Worm (Caenorhabditis elegans) whole organism, L2 larva: ENCODE results near the gene F21D12.3.
A peak's percentile ranks its signal among the peaks of the same experiment; 100 is the strongest.

Experiments
- C34F6.9 ChIP-seq: fragments of 150-350 bp; optimal IDR thresholded peaks from 2 replicates; lab custom pipeline; 2014; ENCODE audit warnings: missing biosample characterization, missing genetic modification characterization
- R02D3.7 ChIP-seq: fragments of 150-350 bp; optimal IDR thresholded peaks from 2 replicates; lab custom pipeline; 2014; ENCODE audit warnings: missing biosample characterization, missing genetic modification characterization
- Y55F3AM.14 ChIP-seq: fragments of 200-800 bp; sonication (Bioruptor generic); optimal IDR thresholded peaks from 2 replicates; lab custom pipeline; 2018; ENCODE audit warnings: mild to moderate bottlenecking, missing genetic modification characterization, missing compliant biosample characterization
- ZK546.5 ChIP-seq: sonication (generic microtip); optimal IDR thresholded peaks from 2 replicates; lab custom pipeline; 2017; ENCODE audit warnings: missing biosample characterization, missing genetic modification characterization
- alr-1 ChIP-seq: fragments of 150-350 bp; optimal IDR thresholded peaks from 2 replicates; lab custom pipeline; 2014; ENCODE audit warnings: missing biosample characterization, missing genetic modification characterization
- aly-2 ChIP-seq: fragments of 150-350 bp; optimal IDR thresholded peaks from 2 replicates; lab custom pipeline; 2014; ENCODE audit warnings: missing biosample characterization, missing genetic modification characterization
- ama-1 ChIP-seq: fragments of 150-350 bp; optimal IDR thresholded peaks from 2 replicates; lab custom pipeline; 2018; ENCODE audit warnings: inconsistent platforms
- blmp-1 ChIP-seq: sonication (generic microtip); optimal IDR thresholded peaks from 2 replicates; lab custom pipeline; 2017; ENCODE audit warnings: missing genetic modification characterization, mild to moderate bottlenecking, missing compliant biosample characterization, antibody characterized with exemption, moderate library complexity; ENCODE audit not compliant: insufficient read depth
- ceh-16 ChIP-seq: fragments of 150-350 bp; optimal IDR thresholded peaks from 2 replicates; lab custom pipeline; 2014; ENCODE audit warnings: missing biosample characterization, missing genetic modification characterization
- ceh-82 ChIP-seq: fragments of 150-350 bp; optimal IDR thresholded peaks from 2 replicates; lab custom pipeline; 2014; ENCODE audit warnings: missing biosample characterization, missing genetic modification characterization
- crh-2 ChIP-seq: sonication (generic microtip); optimal IDR thresholded peaks from 2 replicates; lab custom pipeline; 2017; ENCODE audit warnings: missing biosample characterization, missing genetic modification characterization
- dmd-4 ChIP-seq: sonication (generic microtip); optimal IDR thresholded peaks from 2 replicates; lab custom pipeline; 2017; ENCODE audit warnings: missing biosample characterization, missing genetic modification characterization
- egl-27 ChIP-seq: sonication (generic microtip); optimal IDR thresholded peaks from 3 replicates; lab custom pipeline; 2017; ENCODE audit warnings: missing biosample characterization, missing genetic modification reagents, missing genetic modification characterization
- elt-1 ChIP-seq: fragments of 150-350 bp; optimal IDR thresholded peaks from 2 replicates; lab custom pipeline; 2014; ENCODE audit warnings: missing biosample characterization, missing genetic modification characterization
- elt-3 ChIP-seq: sonication (generic microtip); optimal IDR thresholded peaks from 2 replicates; lab custom pipeline; 2017; ENCODE audit warnings: missing biosample characterization, missing genetic modification characterization
- gmeb-1 ChIP-seq: fragments of 150-350 bp; optimal IDR thresholded peaks from 2 replicates; lab custom pipeline; 2014; ENCODE audit warnings: missing biosample characterization, missing genetic modification characterization
- lin-13 ChIP-seq: fragments of 150-350 bp; optimal IDR thresholded peaks from 2 replicates; lab custom pipeline; 2014; ENCODE audit warnings: missing biosample characterization, missing genetic modification reagents, missing genetic modification characterization
- lin-39 ChIP-seq: fragments of 150-350 bp; optimal IDR thresholded peaks from 2 replicates; lab custom pipeline; 2014; ENCODE audit warnings: missing biosample characterization, missing genetic modification reagents, missing genetic modification characterization
- lsy-2 ChIP-seq, 2 experiments: fragments of 150-350 bp in 1 of 2; sonication (generic microtip) in 1 of 2; optimal IDR thresholded peaks; 2 replicates each; lab custom pipeline; 2014 to 2017; ENCODE audit warnings: missing biosample characterization in 2 of 2, missing genetic modification characterization in 2 of 2
- mab-5 ChIP-seq: fragments of 150-350 bp; optimal IDR thresholded peaks from 2 replicates; lab custom pipeline; 2014; ENCODE audit warnings: missing biosample characterization, missing genetic modification characterization
- mbf-1 ChIP-seq: sonication (generic microtip); optimal IDR thresholded peaks from 2 replicates; lab custom pipeline; 2017; ENCODE audit warnings: missing biosample characterization, missing genetic modification characterization
- mdl-1 ChIP-seq, 2 experiments: fragments of 150-350 bp in 1 of 2; sonication (generic microtip) in 1 of 2; optimal IDR thresholded peaks; 2 replicates each; lab custom pipeline; 2017; ENCODE audit warnings: missing biosample characterization in 2 of 2, missing genetic modification characterization in 2 of 2
- nhr-10 ChIP-seq: sonication (generic microtip); optimal IDR thresholded peaks from 2 replicates; lab custom pipeline; 2017; ENCODE audit warnings: missing biosample characterization, missing genetic modification characterization
- nhr-11 ChIP-seq: fragments of 150-350 bp; optimal IDR thresholded peaks from 2 replicates; lab custom pipeline; 2014; ENCODE audit warnings: missing biosample characterization, missing genetic modification characterization
- nhr-129 ChIP-seq: fragments of 150-350 bp; optimal IDR thresholded peaks from 2 replicates; lab custom pipeline; 2014; ENCODE audit warnings: missing biosample characterization, missing genetic modification characterization
- nhr-21 ChIP-seq: fragments of 150-350 bp; optimal IDR thresholded peaks from 2 replicates; lab custom pipeline; 2014; ENCODE audit warnings: missing biosample characterization, missing genetic modification characterization
- nhr-25 ChIP-seq: fragments of 150-350 bp; sonication (generic microtip); optimal IDR thresholded peaks from 3 replicates; lab custom pipeline; 2014; ENCODE audit warnings: missing biosample characterization, missing genetic modification characterization
- nhr-6 ChIP-seq: fragments of 150-350 bp; optimal IDR thresholded peaks from 2 replicates; lab custom pipeline; 2014; ENCODE audit warnings: missing biosample characterization, missing genetic modification characterization
- nhr-77 ChIP-seq: fragments of 150-350 bp; optimal IDR thresholded peaks from 2 replicates; lab custom pipeline; 2014; ENCODE audit warnings: missing biosample characterization, missing genetic modification characterization
- peb-1 ChIP-seq: fragments of 150-350 bp; optimal IDR thresholded peaks from 2 replicates; lab custom pipeline; 2014; ENCODE audit warnings: missing biosample characterization, missing genetic modification characterization
- skn-1 ChIP-seq: sonication (generic microtip); optimal IDR thresholded peaks from 2 replicates; lab custom pipeline; 2017; ENCODE audit warnings: missing biosample characterization, missing genetic modification characterization
- sma-3 ChIP-seq: sonication (generic microtip); optimal IDR thresholded peaks from 2 replicates; lab custom pipeline; 2016; ENCODE audit warnings: missing genetic modification reagents, missing genetic modification characterization, missing compliant biosample characterization
- sma-9 ChIP-seq, 2 experiments: fragments of 150-350 bp in 1 of 2; sonication (generic microtip) in 1 of 2; optimal IDR thresholded peaks; 2 replicates each; lab custom pipeline; 2014 to 2016; ENCODE audit warnings: missing genetic modification characterization in 2 of 2, mild to moderate bottlenecking in 1 of 2, missing biosample characterization in 1 of 2, missing compliant biosample characterization in 1 of 2, missing genetic modification reagents in 1 of 2, moderate library complexity in 1 of 2
- snpc-4 ChIP-seq: fragments of 150-350 bp; optimal IDR thresholded peaks from 2 replicates; lab custom pipeline; 2014; ENCODE audit warnings: missing biosample characterization, missing genetic modification characterization
- unc-39 ChIP-seq: fragments of 150-350 bp; optimal IDR thresholded peaks from 2 replicates; lab custom pipeline; 2014; ENCODE audit warnings: missing biosample characterization, missing genetic modification characterization
- unc-55 ChIP-seq: fragments of 150-350 bp; sonication (generic microtip); optimal IDR thresholded peaks from 3 replicates; lab custom pipeline; 2014; ENCODE audit warnings: missing biosample characterization, missing genetic modification reagents, missing genetic modification characterization
- unc-62 ChIP-seq: fragments of 150-350 bp; optimal IDR thresholded peaks from 2 replicates; lab custom pipeline; 2014; ENCODE audit warnings: missing biosample characterization, missing genetic modification reagents, missing genetic modification characterization
- zag-1 ChIP-seq: fragments of 150-350 bp; optimal IDR thresholded peaks from 2 replicates; lab custom pipeline; 2014; ENCODE audit warnings: missing biosample characterization, missing genetic modification characterization
- ztf-1 ChIP-seq: fragments of 200-800 bp; sonication (Bioruptor generic); conservative IDR thresholded peaks from 2 replicates; pipeline ENCODE4 v1.3.6; 2022; ENCODE audit warnings: missing genetic modification characterization, missing compliant biosample characterization
- ztf-11 ChIP-seq: sonication (generic microtip); optimal IDR thresholded peaks from 2 replicates; lab custom pipeline; 2017; ENCODE audit warnings: missing biosample characterization, missing genetic modification characterization
- ztf-4 ChIP-seq: fragments of 150-350 bp; optimal IDR thresholded peaks from 2 replicates; lab custom pipeline; 2014; ENCODE audit warnings: missing biosample characterization, missing genetic modification characterization

Gene F21D12.3

DNA sequence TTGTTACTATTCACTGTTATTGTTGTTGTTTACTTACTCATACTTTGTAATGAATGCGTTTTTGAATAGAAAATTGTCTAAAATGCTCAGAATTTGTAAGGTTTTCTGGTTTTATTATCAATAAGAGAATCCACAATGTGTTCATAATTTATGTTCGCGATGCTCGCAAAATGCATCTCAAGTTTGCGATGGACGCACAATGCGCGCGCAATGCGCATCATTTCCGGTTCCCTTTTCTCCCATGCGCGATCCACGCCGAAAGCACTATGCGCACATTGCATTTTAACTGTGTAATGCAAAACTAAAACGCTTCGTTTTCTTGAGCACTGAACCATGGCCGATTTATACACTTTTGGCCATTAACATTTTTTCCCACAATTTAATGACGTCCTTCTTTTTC, 4.4 kb downstream of the F21D12.3 start:
- TF ChIP-seq unc-55 (GFP tag; lab: Kevin White, UChicago) = peak; percentile 8
- TF ChIP-seq Y55F3AM.14 (GFP tag; lab: Kevin White, UChicago) = peak; percentile 80
- TF ChIP-seq mdl-1 (tag; optimal IDR thresholded peaks at IDR 0.05; lab: Kevin White, UChicago) = no peak
- no peak for TF ChIP-seq ZK546.5 (tag; lab: Kevin White, UChicago)
- no peak for TF ChIP-seq nhr-77

ce11 chrII:7317468-7317867, 6.4 kb downstream of the F21D12.3 start, which contains the start of gene F21D12.2:
Gene F21D12.2 (plus strand): TSS chrII:7317768.
- no peak for TF ChIP-seq mbf-1 (tag; lab: Kevin White, UChicago)
- TF ChIP-seq snpc-4 (tag; lab: Kevin White, UChicago) = no peak
- no peak for TF ChIP-seq alr-1 (tag; lab: Kevin White, UChicago)
- TF ChIP-seq nhr-77 = no peak
- TF ChIP-seq R02D3.7 (tag; lab: Kevin White, UChicago) = no peak
- TF ChIP-seq ceh-16 (tag; lab: Kevin White, UChicago) = no peak
- no peak for TF ChIP-seq ZK546.5 (tag; lab: Kevin White, UChicago)
- TF ChIP-seq crh-2 (tag; lab: Kevin White, UChicago) = no peak
- no peak for TF ChIP-seq mdl-1 (tag; optimal IDR thresholded peaks at IDR 0.05; lab: Kevin White, UChicago)
- no peak for TF ChIP-seq blmp-1

ce11 chrII:7314083-7314482, 9.7 kb downstream of the F21D12.3 start, which contains the start of gene F45E12.6:
Gene F45E12.6 (minus strand): TSS chrII:7314183.
- TF ChIP-seq ztf-11 (tag; lab: Kevin White, UChicago) (no peak), gmeb-1 (tag; lab: Kevin White, UChicago) (no peak), mdl-1 (tag; optimal IDR thresholded peaks at IDR 0.05; lab: Kevin White, UChicago) (no peak), ceh-16 (tag; lab: Kevin White, UChicago) (no peak), ztf-1 (no peak), ceh-82 (no peak), skn-1 (tag; lab: Kevin White, UChicago) (no peak), ztf-4 (tag; lab: Kevin White, UChicago) (no peak)

DNA sequence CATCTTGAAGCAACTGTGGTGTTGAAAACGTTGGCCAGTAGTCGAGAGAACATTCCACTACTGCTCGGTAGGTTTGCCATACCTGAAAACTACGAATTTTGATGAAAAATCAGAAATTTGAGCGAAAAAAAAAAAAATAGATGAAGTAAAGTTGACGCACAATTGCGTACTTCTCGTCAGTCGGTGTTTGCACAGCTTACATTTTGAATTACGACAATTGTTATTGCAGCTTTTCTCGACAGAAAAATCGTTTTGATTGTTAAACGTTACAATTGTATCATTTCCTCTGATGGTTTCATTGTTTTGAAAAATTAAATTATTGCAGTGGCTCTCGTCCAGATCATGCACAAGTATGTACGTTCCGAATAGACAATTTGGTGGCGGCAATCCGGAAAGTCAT, 13.8 kb downstream of the F21D12.3 start, which contains the start of the genes F45E12.5 and cnep-1:
TSS of gene F45E12.5 (minus strand) at position 93 of the 400 bp plus-strand sequence.
TSS of gene cnep-1 (plus strand) at position 326 of the 400 bp plus-strand sequence.
- TF ChIP-seq nhr-129 (tag; lab: Kevin White, UChicago) = peak; percentile 41
- TF ChIP-seq peb-1 (tag; lab: Kevin White, UChicago) = no peak
- TF ChIP-seq unc-55 (GFP tag; lab: Kevin White, UChicago) = peak; percentile 36
- peak; percentile 48 for TF ChIP-seq C34F6.9 (tag; lab: Kevin White, UChicago)
- peak in 1 of 2 experiments; percentile 37 for TF ChIP-seq lsy-2 (tag; optimal IDR thresholded peaks at IDR 0.05; lab: Kevin White, UChicago)
- TF ChIP-seq nhr-6 (tag; lab: Kevin White, UChicago) = no peak

DNA sequence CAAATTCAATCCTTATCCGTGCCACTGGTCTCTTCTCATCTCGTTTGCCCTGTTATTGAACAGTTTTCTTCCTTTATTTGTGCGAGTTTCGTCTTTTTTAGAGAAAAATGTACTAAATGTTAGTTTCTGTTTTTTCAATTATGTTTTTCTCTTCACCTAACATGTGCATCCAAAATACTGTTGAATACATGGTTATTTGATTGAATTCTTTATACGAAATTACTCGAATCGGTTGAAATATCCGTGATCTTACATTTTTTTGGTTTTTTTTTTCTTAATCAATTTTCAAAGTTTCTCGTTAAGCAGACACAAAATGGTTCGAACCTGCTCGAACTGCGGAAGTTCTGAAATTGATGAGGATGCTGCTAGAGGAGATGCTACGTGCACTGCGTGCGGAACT, 18.3 kb downstream of the F21D12.3 start, which contains the start of gene brf-1:
TSS of gene brf-1 (plus strand) at position 301 of the 400 bp plus-strand sequence.
- no peak for TF ChIP-seq ztf-4 (tag; lab: Kevin White, UChicago)

ce11 chrII:7301670-7302151, 22.1 kb downstream of the F21D12.3 start, which contains the start of gene cul-4:
Gene cul-4 (plus strand): TSS chrII:7302101.
- TF ChIP-seq R02D3.7 (tag; lab: Kevin White, UChicago) = peak; percentile 26
- peak in 1 of 2 experiments; percentile 74 for TF ChIP-seq lsy-2 (tag; optimal IDR thresholded peaks at IDR 0.05; lab: Kevin White, UChicago)
- no peak for TF ChIP-seq egl-27 (tag; lab: Kevin White, UChicago)
- TF ChIP-seq sma-3 (GFP tag; lab: Kevin White, UChicago) = peak; percentile 71
- no peak for TF ChIP-seq nhr-6 (tag; lab: Kevin White, UChicago)
- TF ChIP-seq zag-1 (tag; lab: Kevin White, UChicago) = no peak
- no peak for TF ChIP-seq nhr-25 (tag; lab: Kevin White, UChicago)
- no peak for TF ChIP-seq nhr-11 (tag; lab: Kevin White, UChicago)
- peak; percentile 30 for TF ChIP-seq mab-5 (tag; lab: Kevin White, UChicago)
- no peak for TF ChIP-seq unc-39 (tag; lab: Kevin White, UChicago)
- no peak for TF ChIP-seq dmd-4
- TF ChIP-seq ztf-11 (tag; lab: Kevin White, UChicago) = no peak
- TF ChIP-seq C34F6.9 (tag; lab: Kevin White, UChicago) = peak; percentile 81
- peak; percentile 91 for TF ChIP-seq sma-9 (GFP tag; optimal IDR thresholded peaks at IDR 0.05; lab: Kevin White, UChicago)
- no peak for TF ChIP-seq sma-9 (tag; optimal IDR thresholded peaks at IDR 0.05; lab: Kevin White, UChicago)
- peak; percentile 31 for TF ChIP-seq nhr-129 (tag; lab: Kevin White, UChicago)
- TF ChIP-seq elt-1 (tag; lab: Kevin White, UChicago) = no peak
- no peak for TF ChIP-seq unc-55 (GFP tag; lab: Kevin White, UChicago)
- no peak for TF ChIP-seq nhr-10 (tag; lab: Kevin White, UChicago)
- TF ChIP-seq aly-2 (tag; lab: Kevin White, UChicago) = no peak
- no peak for TF ChIP-seq elt-3 (tag; lab: Kevin White, UChicago)
- no peak for TF ChIP-seq ama-1 (lab: Kevin White, UChicago)
- TF ChIP-seq lin-13 (GFP tag; lab: Kevin White, UChicago) = no peak
- no peak for TF ChIP-seq unc-62
- TF ChIP-seq Y55F3AM.14 (GFP tag; lab: Kevin White, UChicago) = no peak
- no peak for TF ChIP-seq lin-39 (tag; lab: Kevin White, UChicago)
- peak; percentile 41 for TF ChIP-seq nhr-21 (tag; lab: Kevin White, UChicago)
- no peak for TF ChIP-seq peb-1 (tag; lab: Kevin White, UChicago)
- peak; percentile 27 for TF ChIP-seq blmp-1
